Fruit fly (Drosophila melanogaster): ENCODE data around the gene Cox17.

- TF ChIP-seq CG8478 (optimal IDR thresholded peaks at IDR 0.05) (no peak), EcR (GFP tag; optimal IDR thresholded peaks at IDR 0.05) (no peak)
These were observed 1.4 kb upstream of the Cox17 start, which contains the start of the genes CG15027 and Dbct for dm6 chrX:15085777-15086510.

Measured in whole organism.